Worm (Caenorhabditis elegans): Measurements from ENCODE around the gene C32D5.7.

DNA sequence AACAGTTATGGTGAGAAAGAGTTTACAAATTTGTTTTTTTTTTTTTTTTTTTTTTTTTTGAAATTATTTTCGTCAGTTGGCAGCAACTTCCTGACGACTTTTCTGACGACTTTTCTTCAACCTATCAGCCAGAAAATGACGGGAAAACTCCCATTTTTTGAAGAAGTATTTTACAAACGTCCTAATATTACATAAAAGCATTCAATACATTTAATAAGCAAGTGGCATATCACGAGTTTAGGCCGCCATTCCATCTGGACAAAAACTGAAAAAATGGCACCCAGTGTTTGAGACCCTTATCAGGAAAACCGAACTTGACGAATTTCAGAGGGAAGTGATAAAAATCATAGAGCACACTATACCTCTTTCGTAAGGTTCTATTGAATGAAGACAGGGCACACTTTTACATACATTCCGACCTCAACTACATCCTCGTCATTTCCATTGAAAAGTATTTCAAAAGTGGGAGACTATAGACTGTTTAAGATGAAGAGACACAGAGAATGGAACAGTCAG lies 5.0 kb downstream of the C32D5.7 start:
- TF ChIP-seq ZK546.5 (tag; optimal IDR thresholded peaks at IDR 0.05) (no peak), egl-5 (tag; optimal IDR thresholded peaks at IDR 0.05) (no peak), nhr-11 (tag; optimal IDR thresholded peaks at IDR 0.05) (no peak), tbx-2 (tag; optimal IDR thresholded peaks at IDR 0.05) (no peak), snpc-4 (tag; optimal IDR thresholded peaks at IDR 0.05) (no peak), lin-15B (tag; optimal IDR thresholded peaks at IDR 0.05) (no peak)

Measured in whole organism, L3 larva.